Worm (Caenorhabditis elegans) whole organism, late embryonic: Measurements from ENCODE around the gene C04B4.1.
"Not testable (repeated sequence)": the region's sequence is repeated elsewhere in the genome, so short reads cannot be mapped to it uniquely, and the experiment has no call there.

ENCODE experiments used
- C08G9.2 ChIP-seq: sonication (generic microtip); optimal IDR thresholded peaks from 2 replicates; lab custom pipeline; 2016; ENCODE audit warnings: mild to moderate bottlenecking, missing genetic modification characterization, moderate library complexity, missing compliant biosample characterization
- ceh-30 ChIP-seq: fragments of 150-350 bp; optimal IDR thresholded peaks from 2 replicates; lab custom pipeline; 2014; ENCODE audit warnings: missing biosample characterization, missing genetic modification characterization
- ceh-34 ChIP-seq: sonication (generic microtip); optimal IDR thresholded peaks from 2 replicates; lab custom pipeline; 2016; ENCODE audit warnings: mild to moderate bottlenecking, missing genetic modification characterization, missing compliant biosample characterization
- ets-4 ChIP-seq: sonication (generic microtip); optimal IDR thresholded peaks from 2 replicates; lab custom pipeline; 2016; ENCODE audit warnings: missing genetic modification characterization, missing compliant biosample characterization
- fkh-10 ChIP-seq: fragments of 150-350 bp; optimal IDR thresholded peaks from 2 replicates; lab custom pipeline; 2014; ENCODE audit warnings: missing biosample characterization, missing genetic modification reagents, missing genetic modification characterization
- lim-6 ChIP-seq: sonication (generic microtip); optimal IDR thresholded peaks from 2 replicates; lab custom pipeline; 2016; ENCODE audit warnings: missing genetic modification characterization, missing compliant biosample characterization
- madf-2 ChIP-seq: sonication (generic microtip); optimal IDR thresholded peaks from 2 replicates; lab custom pipeline; 2017; ENCODE audit warnings: missing genetic modification characterization, missing compliant biosample characterization
- nhr-11 ChIP-seq: fragments of 150-350 bp; optimal IDR thresholded peaks from 2 replicates; lab custom pipeline; 2014; ENCODE audit warnings: missing biosample characterization, missing genetic modification characterization
- odd-2 ChIP-seq: sonication (generic microtip); optimal IDR thresholded peaks from 2 replicates; lab custom pipeline; 2017; ENCODE audit warnings: antibody characterized with exemption, mild to moderate bottlenecking, missing genetic modification characterization, missing compliant biosample characterization
- pha-4 ChIP-seq: fragments of 150-350 bp; optimal IDR thresholded peaks from 2 replicates; lab custom pipeline; 2018; ENCODE audit warnings: missing biosample characterization, missing genetic modification reagents, missing genetic modification characterization
- pqm-1 ChIP-seq: sonication (generic microtip); optimal IDR thresholded peaks from 2 replicates; lab custom pipeline; 2016; ENCODE audit warnings: missing genetic modification characterization, missing compliant biosample characterization
- rnt-1 ChIP-seq: sonication (generic microtip); optimal IDR thresholded peaks from 2 replicates; lab custom pipeline; 2016; ENCODE audit warnings: missing genetic modification characterization, missing compliant biosample characterization
- tbx-2 ChIP-seq: sonication (generic microtip); optimal IDR thresholded peaks from 2 replicates; lab custom pipeline; 2016; ENCODE audit warnings: missing genetic modification characterization, missing compliant biosample characterization
- tbx-7 ChIP-seq: sonication (generic microtip); optimal IDR thresholded peaks from 2 replicates; lab custom pipeline; 2016; ENCODE audit warnings: missing genotype, missing genetic modification characterization, missing compliant biosample characterization

ce11 chrX:12302755-12303154 is 22.2 kb downstream of the C04B4.1 start, which contains the start of gene dot-1.3:
- TF ChIP-seq pqm-1 (tag; lab: Kevin White, UChicago); madf-2 (tag; lab: Kevin White, UChicago); tbx-2 (tag; lab: Kevin White, UChicago); ceh-30; nhr-11 (tag; lab: Kevin White, UChicago); fkh-10 (GFP tag; lab: Kevin White, UChicago); ceh-34; odd-2 (tag; lab: Kevin White, UChicago); tbx-7 (tag; lab: Kevin White, UChicago); lim-6 (tag; lab: Kevin White, UChicago); pha-4 (tag; lab: Kevin White, UChicago); rnt-1; ets-4 (tag; lab: Kevin White, UChicago); C08G9.2 (tag; lab: Kevin White, UChicago): not testable (repeated sequence)
